Fruit fly (Drosophila melanogaster) Kc167 (cell line): ENCODE results near the gene betaNACtes1.

Source experiments
- Myc ChIP-seq: fragments of >200 bp; optimal IDR thresholded peaks from 2 replicates; lab custom pipeline; 2017; ENCODE audit warnings: missing external identifiers
- h ChIP-seq: fragments of >200 bp; optimal IDR thresholded peaks from 3 replicates; lab custom pipeline; 2018; ENCODE audit warnings: missing external identifiers

- TF ChIP-seq h (lab: Kevin White, UChicago) = no peak
- TF ChIP-seq Myc (lab: Kevin White, UChicago) = no peak
Measured at dm6 chrX:14176623-14177022, 4.2 kb upstream of the betaNACtes1 start, which contains the start of gene CG11581.
